Worm (Caenorhabditis elegans): ENCODE results near the gene ZK285.2.
A peak's percentile ranks its signal among the peaks of the same experiment; 100 is the strongest.

The ZK285.2 gene

ce11 chrV:16053373-16053772 is 6.7 kb downstream of the ZK285.2 start, which contains the start of gene F14H3.3:
TSS of gene F14H3.3 (minus strand) at chrV:16053473.
- TF ChIP-seq ceh-82 (tag; optimal IDR thresholded peaks at IDR 0.05) (no peak), alr-1 (tag; optimal IDR thresholded peaks at IDR 0.05; ENCODE audit: borderline replicate concordance) (no peak), nhr-71 (tag; optimal IDR thresholded peaks at IDR 0.05) (no peak), tlp-1 (tag; optimal IDR thresholded peaks at IDR 0.05) (no peak), ceh-63 (GFP tag; optimal IDR thresholded peaks at IDR 0.05) (no peak), egl-13 (tag; optimal IDR thresholded peaks at IDR 0.05) (no peak), nhr-11 (tag; optimal IDR thresholded peaks at IDR 0.05) (no peak), efl-3 (GFP tag; optimal IDR thresholded peaks at IDR 0.05) (no peak), nhr-237 (tag; optimal IDR thresholded peaks at IDR 0.05) (no peak), pax-3 (tag; optimal IDR thresholded peaks at IDR 0.05) (no peak), C16A3.4 (tag; optimal IDR thresholded peaks at IDR 0.05) (no peak), xbp-1 (tag; optimal IDR thresholded peaks at IDR 0.05) (no peak), sup-37 (GFP tag; optimal IDR thresholded peaks at IDR 0.05) (no peak), mdl-1 (tag; optimal IDR thresholded peaks at IDR 0.05) (no peak), unc-62 (GFP tag; optimal IDR thresholded peaks at IDR 0.05) (no peak), fos-1 (tag; optimal IDR thresholded peaks at IDR 0.05) (no peak), lin-14 (GFP tag; optimal IDR thresholded peaks at IDR 0.05) (no peak), lin-35 (GFP tag; optimal IDR thresholded peaks at IDR 0.05) (no peak), F16B12.6 (tag; optimal IDR thresholded peaks at IDR 0.05) (no peak)

- no peak for TF ChIP-seq F16B12.6 (tag; optimal IDR thresholded peaks at IDR 0.05)
- no peak for TF ChIP-seq nhr-47 (tag; optimal IDR thresholded peaks at IDR 0.05)
- TF ChIP-seq ama-1 (optimal IDR thresholded peaks at IDR 0.05): no peak
- TF ChIP-seq ceh-63 (GFP tag; optimal IDR thresholded peaks at IDR 0.05): no peak
- TF ChIP-seq nhr-71 (tag; optimal IDR thresholded peaks at IDR 0.05): no peak
- TF ChIP-seq nhr-11 (tag; optimal IDR thresholded peaks at IDR 0.05): no peak
- no peak for TF ChIP-seq unc-130 (tag; optimal IDR thresholded peaks at IDR 0.05)
- no peak for TF ChIP-seq fos-1 (tag; optimal IDR thresholded peaks at IDR 0.05)
- no peak for TF ChIP-seq Y116A8C.19 (tag; optimal IDR thresholded peaks at IDR 0.05; ENCODE audit: borderline replicate concordance)
- no peak for TF ChIP-seq sox-4 (tag; optimal IDR thresholded peaks at IDR 0.05)
Measured at ce11 chrV:16055031-16055430, 8.4 kb downstream of the ZK285.2 start, which contains the start of gene F14H3.4. TSS of gene F14H3.4 (minus strand) at chrV:16055072.

ce11 chrV:16057010-16057463 is 10.4 kb downstream of the ZK285.2 start, which contains the start of gene F14H3.5:
TSS of gene F14H3.5 (minus strand) at chrV:16057060.
- TF ChIP-seq pax-3 (tag; optimal IDR thresholded peaks at IDR 0.05): no peak
- TF ChIP-seq tlp-1 (tag; optimal IDR thresholded peaks at IDR 0.05): no peak
- no peak for TF ChIP-seq efl-1 (optimal IDR thresholded peaks at IDR 0.05)
- peak in 1 of 2 experiments; percentile 12 for TF ChIP-seq efl-1 (GFP tag; optimal IDR thresholded peaks at IDR 0.05 in 1 of 2)
- no peak for TF ChIP-seq hpl-2 (GFP tag; optimal IDR thresholded peaks at IDR 0.05)
- TF ChIP-seq unc-30 (tag; optimal IDR thresholded peaks at IDR 0.05): no peak

- TF ChIP-seq ceh-8 (GFP tag; optimal IDR thresholded peaks at IDR 0.05): no peak
- TF ChIP-seq lin-13 (GFP tag; optimal IDR thresholded peaks at IDR 0.05): no peak
- TF ChIP-seq pqm-1 (tag; optimal IDR thresholded peaks at IDR 0.05): no peak
- no peak for TF ChIP-seq F16B12.6 (tag; optimal IDR thresholded peaks at IDR 0.05)
- TF ChIP-seq ceh-88 (GFP tag; IDR thresholded peaks at IDR 0.05): no peak
- no peak for TF ChIP-seq nhr-12 (tag; optimal IDR thresholded peaks at IDR 0.05)
- TF ChIP-seq ztf-11 (tag; optimal IDR thresholded peaks at IDR 0.05): no peak
- no peak for TF ChIP-seq elt-2 (tag; optimal IDR thresholded peaks at IDR 0.05)
- no peak for TF ChIP-seq fkh-4 (tag; optimal IDR thresholded peaks at IDR 0.05; ENCODE audit: borderline replicate concordance)
Measured at ce11 chrV:16058872-16059271, 12.2 kb downstream of the ZK285.2 start, which contains the start of gene F14H3.6. TSS of gene F14H3.6 (minus strand) at chrV:16058893.
